Fruit fly (Drosophila melanogaster) whole organism, wandering third instar larva: ENCODE measurements around the gene Cad96Ca.

Source experiments
- CrebA ChIP-seq: fragments of 200-800 bp; sonication (Bioruptor generic); optimal IDR thresholded peaks from 2 replicates; lab custom pipeline; 2016; ENCODE audit warnings: missing biosample characterization, mild to moderate bottlenecking, missing genetic modification characterization, borderline replicate concordance
- Hr78 ChIP-seq: fragments of >200 bp; optimal IDR thresholded peaks from 2 replicates; lab custom pipeline; 2017; ENCODE audit warnings: missing biosample characterization, missing genetic modification characterization
- Myc ChIP-seq: fragments of >200 bp; optimal IDR thresholded peaks from 2 replicates; lab custom pipeline; 2017
- OdsH ChIP-seq: fragments of 200-800 bp; sonication (Bioruptor generic); optimal IDR thresholded peaks from 2 replicates; lab custom pipeline; 2016; ENCODE audit warnings: missing biosample characterization, mild to moderate bottlenecking, missing genetic modification characterization
- Rel ChIP-seq, 2 experiments: fragments of 200-800 bp; sonication (Bioruptor generic) in 1 of 2; optimal IDR thresholded peaks; 2 replicates in 1 of 2; 3 replicates in 1 of 2; lab custom pipeline; 2016 to 2019; ENCODE audit warnings: mild to moderate bottlenecking in 2 of 2, missing biosample characterization in 2 of 2, missing genetic modification characterization in 2 of 2, moderate library complexity in 1 of 2
- Sp1 ChIP-seq: fragments of 200-800 bp; sonication (Bioruptor generic); optimal IDR thresholded peaks from 3 replicates; lab custom pipeline; 2019; ENCODE audit warnings: missing biosample characterization, mild to moderate bottlenecking, missing genetic modification characterization, moderate library complexity
- brk ChIP-seq: fragments of 200-800 bp; sonication (Bioruptor generic); optimal IDR thresholded peaks from 2 replicates; lab custom pipeline; 2016; ENCODE audit warnings: missing biosample characterization, mild to moderate bottlenecking, missing genetic modification characterization
- dsf ChIP-seq: sonication (Bioruptor generic); optimal IDR thresholded peaks from 2 replicates; lab custom pipeline; 2016; ENCODE audit warnings: missing biosample characterization, missing genetic modification characterization, borderline replicate concordance
- foxo ChIP-seq, 2 experiments: fragments of 200-800 bp; sonication (Bioruptor generic); optimal IDR thresholded peaks; 2 replicates in 1 of 2; 3 replicates in 1 of 2; lab custom pipeline; 2016 to 2017; ENCODE audit warnings: missing biosample characterization in 2 of 2, missing genetic modification characterization in 2 of 2
- fru ChIP-seq: fragments of 200-800 bp; sonication (Bioruptor generic); optimal IDR thresholded peaks from 3 replicates; lab custom pipeline; 2016; ENCODE audit warnings: missing biosample characterization, mild to moderate bottlenecking, missing genetic modification characterization
- usp ChIP-seq: fragments of >200 bp; optimal IDR thresholded peaks from 2 replicates; lab custom pipeline; 2017; ENCODE audit warnings: missing biosample characterization, missing genetic modification characterization

- TF ChIP-seq brk (GFP tag; lab: Kevin White, UChicago): no peak
- TF ChIP-seq usp (GFP tag; lab: Kevin White, UChicago): no peak
- no peak for TF ChIP-seq Myc (lab: Kevin White, UChicago)
- no peak for TF ChIP-seq OdsH (GFP tag; lab: Kevin White, UChicago)
- TF ChIP-seq fru: no peak
- no peak for TF ChIP-seq dsf (GFP tag; lab: Kevin White, UChicago)
- TF ChIP-seq Hr78: no peak
- no peak for TF ChIP-seq Sp1 (GFP tag; lab: Kevin White, UChicago)
- TF ChIP-seq foxo (GFP tag; optimal IDR thresholded peaks at IDR 0.05; lab: Kevin White, UChicago): no peak
- TF ChIP-seq CrebA (GFP tag; lab: Kevin White, UChicago): no peak
- no peak for TF ChIP-seq Rel (GFP tag; optimal IDR thresholded peaks at IDR 0.05; lab: Kevin White, UChicago)
- no peak for TF ChIP-seq Rel (tag; optimal IDR thresholded peaks at IDR 0.05; lab: Kevin White, UChicago)
These were observed 638 bp upstream of the Cad96Ca start for dm6 chr3R:25208767-25209075.
